Fruit fly (Drosophila melanogaster): ENCODE results near the gene Fam92.
A peak's percentile ranks its signal among the peaks of the same experiment; 100 is the strongest.

Fam92 gene

DNA sequence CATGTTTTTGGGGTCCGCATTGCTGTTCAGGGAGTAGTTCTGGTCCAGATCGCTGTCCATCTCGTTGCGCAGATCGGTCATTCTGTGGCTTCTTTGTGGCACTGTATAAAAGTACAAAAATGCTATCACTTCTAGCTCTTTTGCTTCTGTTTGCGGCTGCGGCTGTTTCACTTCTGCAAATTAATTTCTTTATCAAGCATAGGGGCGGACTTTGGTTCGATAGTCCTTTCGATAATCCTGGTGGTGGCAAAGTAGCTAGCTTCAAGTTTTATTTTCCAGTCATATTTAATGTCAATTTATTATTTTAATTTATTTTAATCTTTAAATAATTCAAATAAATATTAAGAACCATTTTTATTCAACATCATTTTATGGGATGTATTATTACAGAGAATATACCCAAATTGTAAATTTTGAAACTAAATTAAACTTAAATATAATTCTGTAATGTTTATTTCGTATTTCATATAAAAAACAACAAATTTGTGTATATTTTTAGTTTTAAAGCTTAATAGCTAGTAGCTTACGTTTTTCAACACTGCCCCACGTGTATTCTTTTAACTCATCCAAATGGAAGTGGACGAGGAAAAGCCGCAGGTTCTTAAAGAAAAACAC is 2.9 kb downstream of the Fam92 start, which contains the start of the genes CG5446 and Trm1:
Gene CG5446, minus strand, starts transcription at position 223 of the 615 bp plus-strand sequence.
Gene Trm1, plus strand, starts transcription at position 542 of the 615 bp plus-strand sequence.
- TF ChIP-seq CG1621 (tag; optimal IDR thresholded peaks at IDR 0.05) = no peak
- TF ChIP-seq svp (GFP tag) = no peak
- peak; percentile 8 for TF ChIP-seq Sox15 (GFP tag; optimal IDR thresholded peaks at IDR 0.05)
- TF ChIP-seq Sox102F (GFP tag; optimal IDR thresholded peaks at IDR 0.05) = peak; percentile 48
- peak; percentile 68 for TF ChIP-seq CG8632 (GFP tag; optimal IDR thresholded peaks at IDR 0.05)
- peak; percentile 42; the same call in 1 of the 3 replicates for TF ChIP-seq CG8119 (GFP tag; IDR thresholded peaks at IDR 0.05)
- TF ChIP-seq CG6163 (GFP tag; IDR thresholded peaks at IDR 0.05) = 0 out of 3 replicates have a peak, but pooled peaks have one; percentile 27
- peak; percentile 43 for TF ChIP-seq net (GFP tag; optimal IDR thresholded peaks at IDR 0.05)
- TF ChIP-seq CG3032 (tag; optimal IDR thresholded peaks at IDR 0.05) = peak; percentile 70
- no peak for TF ChIP-seq fd85E (GFP tag; optimal IDR thresholded peaks at IDR 0.05)
- peak; percentile 23 for TF ChIP-seq Smox (GFP tag; optimal IDR thresholded peaks at IDR 0.05)
- peak; percentile 68 for TF ChIP-seq CG32006 (GFP tag; optimal IDR thresholded peaks at IDR 0.05)
- peak; percentile 63 for TF ChIP-seq Met (GFP tag; optimal IDR thresholded peaks at IDR 0.05)
- TF ChIP-seq topi (GFP tag; optimal IDR thresholded peaks at IDR 0.05) = peak; percentile 17
- peak; percentile 75 for TF ChIP-seq CG34406 (GFP tag; optimal IDR thresholded peaks at IDR 0.05)
- peak; percentile 4 for TF ChIP-seq CG8319 (GFP tag; optimal IDR thresholded peaks at IDR 0.05)
- peak; percentile 18 for TF ChIP-seq Eip93F (GFP tag; optimal IDR thresholded peaks at IDR 0.05)
- TF ChIP-seq CG6276 (GFP tag; optimal IDR thresholded peaks at IDR 0.05) = no peak
- peak; percentile 25 for TF ChIP-seq CG6854 (GFP tag; optimal IDR thresholded peaks at IDR 0.05)
- TF ChIP-seq fkh (GFP tag; optimal IDR thresholded peaks at IDR 0.05) = no peak
- peak; percentile 78 for TF ChIP-seq achi (GFP tag; optimal IDR thresholded peaks at IDR 0.05)
- peak; percentile 18 for TF ChIP-seq Sox14 (GFP tag; optimal IDR thresholded peaks at IDR 0.05)
- peak; percentile 83 for TF ChIP-seq Eip78C (GFP tag)
- TF ChIP-seq Blimp-1 (GFP tag; optimal IDR thresholded peaks at IDR 0.05) = peak; percentile 27
- TF ChIP-seq CG31627 (GFP tag; optimal IDR thresholded peaks at IDR 0.05) = peak; percentile 22
- TF ChIP-seq Gug (GFP tag; IDR thresholded peaks at IDR 0.05) = no peak
- TF ChIP-seq CG10669 (GFP tag; optimal IDR thresholded peaks at IDR 0.05) = peak; percentile 33
- TF ChIP-seq CG11902 (GFP tag; optimal IDR thresholded peaks at IDR 0.05) = no peak
- TF ChIP-seq CG3919 (GFP tag; optimal IDR thresholded peaks at IDR 0.05) = peak; percentile 62
- no peak for TF ChIP-seq CG11762 (GFP tag; optimal IDR thresholded peaks at IDR 0.05; ENCODE audit: insufficient read depth)
- no peak; the same call in 1 of the 2 replicates for TF ChIP-seq CG11294 (GFP tag; IDR thresholded peaks at IDR 0.05)
- TF ChIP-seq CG16779 (tag; optimal IDR thresholded peaks at IDR 0.05) = peak; percentile 45
- peak; percentile 23; the same call in 1 of the 3 replicates for TF ChIP-seq eg (GFP tag; IDR thresholded peaks at IDR 0.05)
- TF ChIP-seq Hr38 (GFP tag; optimal IDR thresholded peaks at IDR 0.05) = no peak
- peak; percentile 30 for TF ChIP-seq Lpt (GFP tag; optimal IDR thresholded peaks at IDR 0.05)
- peak; percentile 26 for TF ChIP-seq cyc (GFP tag; optimal IDR thresholded peaks at IDR 0.05)
- peak; percentile 33 for TF ChIP-seq Eip75B (GFP tag; optimal IDR thresholded peaks at IDR 0.05)
- peak; percentile 68 for TF ChIP-seq dsx (GFP tag; optimal IDR thresholded peaks at IDR 0.05; ENCODE audit: poor library complexity, severe bottlenecking)
- TF ChIP-seq CG6808 (GFP tag; optimal IDR thresholded peaks at IDR 0.05) = peak; percentile 33
- TF ChIP-seq Hr39 (GFP tag; optimal IDR thresholded peaks at IDR 0.05) = no peak
- peak; percentile 26 for TF ChIP-seq lz (GFP tag; optimal IDR thresholded peaks at IDR 0.05)
- no peak for TF ChIP-seq CG4318 (GFP tag; optimal IDR thresholded peaks at IDR 0.05)
- peak; percentile 28 for TF ChIP-seq dac (GFP tag; optimal IDR thresholded peaks at IDR 0.05)
- TF ChIP-seq pdm3 (GFP tag; optimal IDR thresholded peaks at IDR 0.05) = peak; percentile 43
- no peak for TF ChIP-seq fd59A (GFP tag; optimal IDR thresholded peaks at IDR 0.05)
- peak; percentile 40 for TF ChIP-seq CG9139 (GFP tag; optimal IDR thresholded peaks at IDR 0.05)
- peak; percentile 61 for TF ChIP-seq Hr4 (GFP tag; optimal IDR thresholded peaks at IDR 0.05)
- TF ChIP-seq Ets21C (GFP tag; optimal IDR thresholded peaks at IDR 0.05) = no peak
- peak; percentile 34 to 63 for TF ChIP-seq ss (GFP tag; optimal IDR thresholded peaks at IDR 0.05)
- TF ChIP-seq OdsH (GFP tag; optimal IDR thresholded peaks at IDR 0.05) = peak; percentile 50
- peak; percentile 60 for TF ChIP-seq CG6792 (GFP tag; optimal IDR thresholded peaks at IDR 0.05)
